Worm (Caenorhabditis elegans): ENCODE data around the gene dhs-17.

- TF ChIP-seq lin-39 (tag; optimal IDR thresholded peaks at IDR 0.05) (no peak), nhr-12 (tag; optimal IDR thresholded peaks at IDR 0.05) (no peak), mdl-1 (tag; optimal IDR thresholded peaks at IDR 0.05) (no peak), nhr-6 (tag; optimal IDR thresholded peaks at IDR 0.05) (no peak)
Measured at ce11 chrV:6022076-6022475, 12.5 kb downstream of the dhs-17 start.
